Worm (Caenorhabditis elegans) whole organism, late embryonic: ENCODE results near the gene dsl-5.

Experiments used
- rnt-1 ChIP-seq: sonication (generic microtip); optimal IDR thresholded peaks from 2 replicates; lab custom pipeline; 2016; ENCODE audit warnings: missing genetic modification characterization, missing compliant biosample characterization
- ztf-16 ChIP-seq: sonication (generic microtip); optimal IDR thresholded peaks from 2 replicates; lab custom pipeline; 2017; ENCODE audit warnings: missing genetic modification characterization, missing compliant biosample characterization

ce11 chrIV:11583906-11584378 is 36.9 kb downstream of the dsl-5 start, which contains the start of gene F12F6.1:
- TF ChIP-seq ztf-16 (tag; lab: Kevin White, UChicago) (no peak), rnt-1 (tag; lab: Kevin White, UChicago) (no peak)
